Fruit fly (Drosophila melanogaster) whole organism, embryonic: ENCODE results near the gene sxe2.

Experiments
- Ada2b ChIP-seq: fragments of 200-800 bp; sonication (Bioruptor generic); IDR thresholded peaks from 2 replicates; pipeline ENCODE4 v1.3.6; 2022; ENCODE audit warnings: missing biosample characterization, missing genetic modification characterization
- B-H1 ChIP-seq: fragments of 200-800 bp; sonication (Bioruptor generic); IDR thresholded peaks from 3 replicates; pipeline ENCODE4 v1.3.6; 2022; ENCODE audit warnings: missing biosample characterization, missing genetic modification characterization
- CG10147 ChIP-seq: fragments of 200-800 bp; sonication (Bioruptor generic); optimal IDR thresholded peaks from 2 replicates; lab custom pipeline; 2019; ENCODE audit warnings: missing biosample characterization, mild to moderate bottlenecking, missing genetic modification characterization, moderate library complexity
- CG10462 ChIP-seq: fragments of 200-800 bp; sonication (Bioruptor generic); optimal IDR thresholded peaks from 2 replicates; lab custom pipeline; 2016; ENCODE audit warnings: missing biosample characterization, missing genetic modification characterization
- CG10979 ChIP-seq: fragments of 200-800 bp; sonication (Bioruptor generic); optimal IDR thresholded peaks from 2 replicates; lab custom pipeline; 2018; ENCODE audit warnings: missing biosample characterization, mild to moderate bottlenecking, missing genetic modification characterization, moderate library complexity
- CG11093 ChIP-seq: fragments of 200-800 bp; sonication (Bioruptor generic); IDR thresholded peaks from 3 replicates; pipeline ENCODE4 v1.3.6; 2022; ENCODE audit warnings: missing biosample characterization, missing genetic modification characterization
- CG12659 ChIP-seq: fragments of 200-800 bp; sonication (Bioruptor generic); optimal IDR thresholded peaks from 3 replicates; lab custom pipeline; 2017; ENCODE audit warnings: mild to moderate bottlenecking, missing biosample characterization, missing genetic modification reagents, missing genetic modification characterization
- CG15269 ChIP-seq: fragments of 200-800 bp; sonication (Bioruptor generic); optimal IDR thresholded peaks from 2 replicates; lab custom pipeline; 2018; ENCODE audit warnings: missing biosample characterization, mild to moderate bottlenecking, missing genetic modification characterization, moderate library complexity
- CG1603 ChIP-seq: fragments of 200-800 bp; sonication (Bioruptor generic); optimal IDR thresholded peaks from 2 replicates; lab custom pipeline; 2019; ENCODE audit warnings: missing biosample characterization, mild to moderate bottlenecking, missing genetic modification characterization, moderate library complexity
- CG30431 ChIP-seq: fragments of 200-800 bp; sonication (Bioruptor generic); optimal IDR thresholded peaks from 2 replicates; lab custom pipeline; 2017; ENCODE audit warnings: missing biosample characterization, missing genetic modification characterization
- CG34422 ChIP-seq: fragments of 200-800 bp; sonication (Bioruptor generic); IDR thresholded peaks from 3 replicates; pipeline ENCODE4 v1.3.6; 2022; ENCODE audit warnings: missing biosample characterization, missing genetic modification characterization
- CG3838 ChIP-seq: fragments of 200-800 bp; sonication (Bioruptor generic); optimal IDR thresholded peaks from 3 replicates; lab custom pipeline; 2016; ENCODE audit warnings: missing biosample characterization, missing genetic modification characterization
- CG42726 ChIP-seq: fragments of 200-800 bp; sonication (Bioruptor generic); IDR thresholded peaks from 2 replicates; pipeline ENCODE4 v1.3.6; 2022; ENCODE audit warnings: missing biosample characterization, missing genetic modification characterization; ENCODE audit not compliant: partially characterized antibody
- CG5180 ChIP-seq: fragments of 200-800 bp; sonication (Bioruptor generic); optimal IDR thresholded peaks from 3 replicates; lab custom pipeline; 2017; ENCODE audit warnings: missing biosample characterization, missing genetic modification characterization, mild to moderate bottlenecking, moderate library complexity, missing genetic modification reagents
- CG5245 ChIP-seq: fragments of 200-800 bp; sonication (Bioruptor generic); optimal IDR thresholded peaks from 3 replicates; lab custom pipeline; 2016; ENCODE audit warnings: missing biosample characterization, missing genetic modification characterization
- CG7372 ChIP-seq: fragments of 200-800 bp; sonication (Bioruptor generic); IDR thresholded peaks from 2 replicates; pipeline ENCODE4 v1.3.6; 2022; ENCODE audit warnings: missing biosample characterization, missing genetic modification characterization
- CG9609 ChIP-seq: fragments of 200-800 bp; sonication (Bioruptor generic); optimal IDR thresholded peaks from 3 replicates; lab custom pipeline; 2016; ENCODE audit warnings: missing biosample characterization, missing genetic modification characterization
- CG9817 ChIP-seq: fragments of 200-800 bp; sonication (Bioruptor generic); optimal IDR thresholded peaks from 2 replicates; lab custom pipeline; 2018; ENCODE audit warnings: missing biosample characterization, mild to moderate bottlenecking, missing genetic modification characterization, moderate library complexity
- CTCF ChIP-seq: fragments of 200-800 bp; sonication (Bioruptor generic); optimal IDR thresholded peaks from 2 replicates; lab custom pipeline; 2017; ENCODE audit warnings: missing biosample characterization, mild to moderate bottlenecking, missing genetic modification characterization, moderate library complexity
- D ChIP-seq, 2 experiments: fragments of 200-800 bp in 1 of 2; fragments of >200 bp in 1 of 2; sonication (Bioruptor generic) in 1 of 2; optimal IDR thresholded peaks; 2 replicates in 1 of 2; 3 replicates in 1 of 2; lab custom pipeline; 2017; ENCODE audit warnings: mild to moderate bottlenecking in 1 of 2, missing biosample characterization in 1 of 2, missing genetic modification characterization in 1 of 2, missing genetic modification reagents in 1 of 2
- D19A ChIP-seq: fragments of 200-800 bp; optimal IDR thresholded peaks from 3 replicates; lab custom pipeline; 2019; ENCODE audit warnings: missing biosample characterization, mild to moderate bottlenecking, missing genetic modification characterization, moderate library complexity
- Dip2 ChIP-seq: fragments of 200-800 bp; sonication (Bioruptor generic); IDR thresholded peaks from 2 replicates; pipeline ENCODE4 v1.3.6; 2022; ENCODE audit warnings: missing biosample characterization, missing genetic modification characterization
- Drgx ChIP-seq: fragments of 200-800 bp; sonication (Bioruptor generic); IDR thresholded peaks from 2 replicates; pipeline ENCODE4 v1.3.6; 2022; ENCODE audit warnings: missing biosample characterization, missing genetic modification characterization
- Fer3 ChIP-seq: fragments of 200-800 bp; sonication (Bioruptor generic); optimal IDR thresholded peaks from 2 replicates; lab custom pipeline; 2018; ENCODE audit warnings: missing biosample characterization, mild to moderate bottlenecking, missing genetic modification characterization, moderate library complexity
- GATAe ChIP-seq: fragments of 200-800 bp; sonication (Bioruptor generic); conservative IDR thresholded peaks from 2 replicates; pipeline ENCODE4 v1.3.6; 2022; ENCODE audit warnings: missing biosample characterization, missing genetic modification characterization
- Gug ChIP-seq: fragments of 200-800 bp; sonication (Bioruptor generic); IDR thresholded peaks from 4 replicates; pipeline ENCODE4 v1.3.6; 2022; ENCODE audit warnings: missing biosample characterization, missing genetic modification characterization
- Lhr ChIP-seq: fragments of 200-800 bp; sonication (Bioruptor generic); optimal IDR thresholded peaks from 3 replicates; lab custom pipeline; 2017; ENCODE audit warnings: mild to moderate bottlenecking, missing biosample characterization, missing genetic modification reagents, missing genetic modification characterization
- Lim3 ChIP-seq: fragments of 200-800 bp; sonication (Bioruptor generic); IDR thresholded peaks from 2 replicates; pipeline ENCODE4 v1.3.6; 2022; ENCODE audit warnings: missing biosample characterization, missing genetic modification characterization
- Mad ChIP-seq: fragments of 200-800 bp; sonication (Bioruptor generic); optimal IDR thresholded peaks from 2 replicates; lab custom pipeline; 2016; ENCODE audit warnings: missing biosample characterization, missing genetic modification characterization
- Nf-YA ChIP-seq: fragments of 200-800 bp; sonication (Bioruptor generic); IDR thresholded peaks from 2 replicates; pipeline ENCODE4 v1.3.6; 2022; ENCODE audit warnings: missing biosample characterization, missing genetic modification characterization
- PHDP ChIP-seq: fragments of 200-800 bp; sonication (Bioruptor generic); optimal IDR thresholded peaks from 3 replicates; lab custom pipeline; 2018; ENCODE audit warnings: missing biosample characterization, mild to moderate bottlenecking, missing genetic modification characterization, moderate library complexity
- Six4 ChIP-seq: fragments of 200-800 bp; sonication (Bioruptor generic); optimal IDR thresholded peaks from 2 replicates; lab custom pipeline; 2016; ENCODE audit warnings: missing biosample characterization, missing genetic modification characterization
- al ChIP-seq: fragments of 200-800 bp; sonication (Bioruptor generic); IDR thresholded peaks from 2 replicates; pipeline ENCODE4 v1.3.6; 2022; ENCODE audit warnings: missing biosample characterization, missing genetic modification characterization
- ci ChIP-seq: fragments of 200-800 bp; sonication (Bioruptor generic); IDR thresholded peaks from 3 replicates; pipeline ENCODE4 v1.3.6; 2022; ENCODE audit warnings: missing biosample characterization, missing genetic modification characterization
- da ChIP-seq: fragments of 200-800 bp; sonication (Bioruptor generic); optimal IDR thresholded peaks from 2 replicates; lab custom pipeline; 2016; ENCODE audit warnings: missing biosample characterization, missing genetic modification characterization
- dati ChIP-seq: fragments of 200-800 bp; sonication (Bioruptor generic); IDR thresholded peaks from 2 replicates; pipeline ENCODE4 v1.3.6; 2022; ENCODE audit warnings: missing biosample characterization, missing genetic modification characterization
- dmrt11E ChIP-seq: fragments of 200-800 bp; sonication (Bioruptor generic); optimal IDR thresholded peaks from 3 replicates; lab custom pipeline; 2018; ENCODE audit warnings: missing biosample characterization, mild to moderate bottlenecking, missing genetic modification characterization, moderate library complexity
- ems ChIP-seq: fragments of 200-800 bp; sonication (Bioruptor generic); optimal IDR thresholded peaks from 3 replicates; lab custom pipeline; 2016; ENCODE audit warnings: missing biosample characterization, missing genetic modification characterization
- ewg ChIP-seq: fragments of 200-800 bp; sonication (Bioruptor generic); optimal IDR thresholded peaks from 3 replicates; lab custom pipeline; 2017; ENCODE audit warnings: mild to moderate bottlenecking, missing biosample characterization, missing genetic modification reagents, missing genetic modification characterization
- fd102C ChIP-seq: fragments of 200-800 bp; sonication (Bioruptor generic); optimal IDR thresholded peaks from 2 replicates; lab custom pipeline; 2018; ENCODE audit warnings: missing biosample characterization, mild to moderate bottlenecking, missing genetic modification characterization, moderate library complexity
- fd96Cb ChIP-seq: fragments of 200-800 bp; sonication (Bioruptor generic); optimal IDR thresholded peaks from 2 replicates; lab custom pipeline; 2018; ENCODE audit warnings: missing biosample characterization, mild to moderate bottlenecking, missing genetic modification characterization, moderate library complexity
- jigr1 ChIP-seq: fragments of 200-800 bp; sonication (Bioruptor generic); IDR thresholded peaks from 3 replicates; pipeline ENCODE4 v1.3.6; 2022; ENCODE audit warnings: missing biosample characterization, missing genetic modification characterization
- jing ChIP-seq: fragments of 200-800 bp; sonication (Bioruptor generic); optimal IDR thresholded peaks from 2 replicates; lab custom pipeline; 2018; ENCODE audit warnings: missing biosample characterization, mild to moderate bottlenecking, missing genetic modification characterization
- pros ChIP-seq: fragments of 200-800 bp; sonication (Bioruptor generic); optimal IDR thresholded peaks from 3 replicates; lab custom pipeline; 2019; ENCODE audit warnings: missing biosample characterization, mild to moderate bottlenecking, missing genetic modification characterization, moderate library complexity
- sens-2 ChIP-seq: fragments of 200-800 bp; sonication (Bioruptor generic); IDR thresholded peaks from 2 replicates; pipeline ENCODE4 v1.3.6; 2022; ENCODE audit warnings: missing biosample characterization, missing genetic modification characterization
- sisA ChIP-seq: fragments of 200-800 bp; sonication (Bioruptor generic); IDR thresholded peaks from 2 replicates; pipeline ENCODE4 v1.3.6; 2022; ENCODE audit warnings: missing biosample characterization, missing genetic modification characterization
- sr ChIP-seq: fragments of 200-800 bp; sonication (Bioruptor generic); IDR thresholded peaks from 3 replicates; pipeline ENCODE4 v1.3.6; 2022; ENCODE audit warnings: missing biosample characterization, missing genetic modification characterization
- stc ChIP-seq: fragments of 200-800 bp; sonication (Bioruptor generic); IDR thresholded peaks from 2 replicates; pipeline ENCODE4 v1.3.6; 2022; ENCODE audit warnings: missing biosample characterization, missing genetic modification characterization
- tna ChIP-seq: fragments of 200-800 bp; sonication (Bioruptor generic); IDR thresholded peaks from 2 replicates; pipeline ENCODE4 v1.3.6; 2022; ENCODE audit warnings: missing biosample characterization, missing genetic modification characterization; ENCODE audit not compliant: partially characterized antibody

Gene sxe2

DNA sequence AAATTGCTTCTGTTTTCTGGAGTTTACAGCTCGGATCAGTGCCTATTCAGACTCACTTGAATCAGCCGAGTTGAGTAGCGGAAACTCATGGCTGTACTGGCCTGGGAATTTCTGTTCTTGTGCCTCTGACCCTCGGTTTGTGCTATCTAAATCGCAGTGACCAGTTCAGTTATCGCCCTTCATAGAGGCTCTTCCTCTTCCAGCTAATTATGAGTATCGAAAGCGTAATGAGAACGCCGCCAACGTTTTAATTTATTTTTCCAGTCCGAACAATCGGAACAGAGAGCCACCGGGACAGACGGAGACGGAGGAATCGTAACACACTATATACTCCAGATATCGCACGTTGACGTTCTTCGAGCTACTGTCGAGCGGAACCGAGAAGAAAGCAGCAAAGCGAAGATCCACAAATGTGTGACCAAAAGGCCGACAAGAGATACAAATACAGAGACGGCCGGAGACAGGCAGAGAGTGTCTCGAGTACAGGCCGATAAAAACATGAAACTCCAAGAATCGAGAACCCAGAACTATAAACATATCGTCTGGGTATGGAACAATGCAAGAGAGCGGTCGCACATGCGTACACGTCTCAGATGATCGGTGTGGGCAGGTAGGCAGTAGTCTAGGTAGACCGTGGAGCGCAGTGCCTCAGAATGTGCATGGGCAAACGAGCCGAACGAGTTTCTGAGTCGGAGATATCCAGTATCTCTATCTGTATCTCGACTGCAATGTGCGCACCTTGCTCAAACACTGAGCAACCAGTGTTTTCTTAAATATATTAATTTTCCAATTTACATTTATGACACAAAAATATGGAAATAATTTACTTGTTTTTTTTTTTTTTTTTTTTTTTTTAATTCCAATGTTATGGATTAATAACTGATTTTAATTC is 11.7 kb upstream of the sxe2 start (continued):
- TF ChIP-seq CG30431 = no peak
- TF ChIP-seq ci = peak; percentile 86
- TF ChIP-seq CG9817 (tag; lab: Kevin White, UChicago) = no peak
- TF ChIP-seq tna (GFP tag; lab: Robert Waterston, UW) = no peak
- no peak for TF ChIP-seq sr
- peak; percentile 29 for TF ChIP-seq ewg (GFP tag; lab: Kevin White, UChicago)
- TF ChIP-seq Nf-YA (GFP tag; lab: Robert Waterston, UW) = peak; percentile 56; the same call in 1 of the 2 replicates
- TF ChIP-seq sens-2 (GFP tag; lab: Robert Waterston, UW) = no peak
- no peak for TF ChIP-seq Fer3 (tag; lab: Kevin White, UChicago)
- TF ChIP-seq dati (GFP tag; lab: Robert Waterston, UW) = no peak
- TF ChIP-seq CG10147 (GFP tag; lab: Kevin White, UChicago) = no peak
- peak; percentile 88 for TF ChIP-seq stc (GFP tag; lab: Robert Waterston, UW)
- peak; percentile 12; the same call in 1 of the 2 replicates for TF ChIP-seq Lim3 (GFP tag; lab: Robert Waterston, UW)
- no peak for TF ChIP-seq CG3838 (GFP tag; lab: Kevin White, UChicago)
- TF ChIP-seq Gug (GFP tag; lab: Robert Waterston, UW) = peak; percentile 21; the same call in 1 of the 4 replicates
- peak; percentile 75; the same call in 2 of the 3 replicates for TF ChIP-seq CG11093 (GFP tag; lab: Robert Waterston, UW)
- no peak for TF ChIP-seq D (optimal IDR thresholded peaks at IDR 0.05; lab: Kevin White, UChicago)
- peak; percentile 62 for TF ChIP-seq D (GFP tag; optimal IDR thresholded peaks at IDR 0.05; lab: Kevin White, UChicago)
- no peak for TF ChIP-seq CG42726 (GFP tag; lab: Robert Waterston, UW)
- TF ChIP-seq da (GFP tag; lab: Kevin White, UChicago) = no peak
- no peak for TF ChIP-seq CG15269 (tag; lab: Kevin White, UChicago)
- peak; percentile 18 for TF ChIP-seq Mad (GFP tag; lab: Kevin White, UChicago)
- TF ChIP-seq CG34422 (GFP tag; lab: Robert Waterston, UW) = peak; percentile 66; the same call in 1 of the 3 replicates
- TF ChIP-seq CG12659 (GFP tag; lab: Kevin White, UChicago) = peak; percentile 58
- peak; percentile 53 for TF ChIP-seq fd96Cb (tag; lab: Kevin White, UChicago)
- no peak for TF ChIP-seq CTCF (GFP tag; lab: Kevin White, UChicago)
- TF ChIP-seq PHDP (tag; lab: Kevin White, UChicago) = peak; percentile 68
- TF ChIP-seq jing (GFP tag; lab: Kevin White, UChicago) = no peak
- TF ChIP-seq CG10979 (tag; lab: Kevin White, UChicago) = peak; percentile 80
- no peak for TF ChIP-seq fd102C (GFP tag; lab: Kevin White, UChicago)
- TF ChIP-seq CG5245 = peak; percentile 68
- peak; percentile 55; the same call in 2 of the 3 replicates for TF ChIP-seq B-H1
- TF ChIP-seq D19A (tag; lab: Kevin White, UChicago) = peak; percentile 76
- no peak for TF ChIP-seq CG1603 (tag; lab: Kevin White, UChicago)
- peak; percentile 73 for TF ChIP-seq Six4
- peak; percentile 67 for TF ChIP-seq CG10462 (GFP tag; lab: Kevin White, UChicago)
- peak; percentile 88 for TF ChIP-seq dmrt11E (tag; lab: Kevin White, UChicago)
- no peak for TF ChIP-seq jigr1 (GFP tag; lab: Robert Waterston, UW)
- TF ChIP-seq pros (GFP tag; lab: Kevin White, UChicago) = peak; percentile 85
- peak; percentile 90 for TF ChIP-seq Drgx (GFP tag; lab: Robert Waterston, UW)
- 0 out of 2 replicates have a peak, but pooled peaks have one; percentile 21 for TF ChIP-seq GATAe
- 0 out of 2 replicates have a peak, but pooled peaks have one; percentile 14 for TF ChIP-seq CG7372 (GFP tag; lab: Robert Waterston, UW)
- TF ChIP-seq CG5180 (GFP tag; lab: Kevin White, UChicago) = no peak
- no peak for TF ChIP-seq Dip2 (GFP tag; lab: Robert Waterston, UW)
- no peak for TF ChIP-seq CG9609 (GFP tag; lab: Kevin White, UChicago)
- peak; percentile 69 for TF ChIP-seq sisA (GFP tag; lab: Robert Waterston, UW)
- peak; percentile 60 for TF ChIP-seq Ada2b (GFP tag; lab: Robert Waterston, UW)
- TF ChIP-seq ems (GFP tag; lab: Kevin White, UChicago) = peak; percentile 36
- TF ChIP-seq al (GFP tag; lab: Robert Waterston, UW) = no peak
- no peak for TF ChIP-seq Lhr (GFP tag; lab: Kevin White, UChicago)
